Worm (Caenorhabditis elegans): ENCODE measurements around the gene F25A2.1.

DNA sequence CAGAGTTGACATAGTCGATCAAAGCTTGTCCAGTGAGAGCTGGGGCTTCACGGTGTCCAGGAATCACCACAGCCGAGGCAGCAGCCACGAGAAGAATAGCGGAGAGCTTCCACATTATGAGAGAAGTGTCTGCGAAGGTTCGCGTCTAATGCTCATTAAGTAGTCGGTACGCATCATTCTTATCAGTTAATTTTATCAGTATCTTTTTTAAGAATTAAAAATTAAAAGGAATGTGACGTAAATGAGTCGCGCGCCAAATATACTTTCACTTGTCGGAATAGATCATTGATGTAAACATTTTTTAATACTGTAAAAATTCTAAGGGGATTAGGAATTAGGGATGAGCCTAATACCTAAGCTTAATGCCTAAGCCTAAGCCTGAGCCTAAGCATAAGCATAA lies 45.5 kb upstream of the F25A2.1 start, which contains the start of gene cpr-5:
- TF ChIP-seq ces-1 (GFP tag; optimal IDR thresholded peaks at IDR 0.05) (no peak), blmp-1 (tag; optimal IDR thresholded peaks at IDR 0.05) (no peak), lsy-2 (tag; optimal IDR thresholded peaks at IDR 0.05) (no peak), ceh-39 (tag; optimal IDR thresholded peaks at IDR 0.05) (no peak)
